Worm (Caenorhabditis elegans) whole organism, early embryonic: ENCODE data around the gene C17E7.4.

ENCODE experiments used
- B0310.2 ChIP-seq: sonication (generic microtip); optimal IDR thresholded peaks from 2 replicates; lab custom pipeline; 2016; ENCODE audit warnings: mild to moderate bottlenecking, missing genetic modification characterization, missing compliant biosample characterization
- F13C5.2 ChIP-seq: sonication (generic microtip); optimal IDR thresholded peaks from 2 replicates; lab custom pipeline; 2017; ENCODE audit warnings: mild to moderate bottlenecking, missing genetic modification characterization, inconsistent platforms, missing compliant biosample characterization
- aly-1 ChIP-seq: sonication (generic microtip); optimal IDR thresholded peaks from 2 replicates; lab custom pipeline; 2016; ENCODE audit warnings: missing genetic modification characterization, missing compliant biosample characterization
- ama-1 ChIP-seq: fragments of 150-350 bp; optimal IDR thresholded peaks from 2 replicates; lab custom pipeline; 2014
- ceh-13 ChIP-seq: fragments of 200-800 bp; sonication (Bioruptor generic); optimal IDR thresholded peaks from 2 replicates; lab custom pipeline; 2018; ENCODE audit warnings: mild to moderate bottlenecking, missing genetic modification characterization, missing compliant biosample characterization
- ceh-36 ChIP-seq: sonication (generic microtip); optimal IDR thresholded peaks from 2 replicates; lab custom pipeline; 2016; ENCODE audit warnings: missing genetic modification characterization, inconsistent platforms, missing compliant biosample characterization
- ets-7 ChIP-seq: sonication (generic microtip); optimal IDR thresholded peaks from 2 replicates; lab custom pipeline; 2016; ENCODE audit warnings: missing genotype, missing genetic modification characterization, missing compliant biosample characterization
- flt-1 ChIP-seq: fragments of 200-800 bp; sonication (Bioruptor generic); IDR thresholded peaks from 2 replicates; pipeline ENCODE4 v1.3.6; 2022; ENCODE audit warnings: missing genetic modification characterization, missing compliant biosample characterization
- hmbx-1 ChIP-seq: sonication (generic microtip); optimal IDR thresholded peaks from 2 replicates; lab custom pipeline; 2016; ENCODE audit warnings: mild to moderate bottlenecking, missing genetic modification characterization, missing compliant biosample characterization
- hmg-4 ChIP-seq: fragments of 200-800 bp; sonication (Bioruptor generic); optimal IDR thresholded peaks from 2 replicates; lab custom pipeline; 2018; ENCODE audit warnings: mild to moderate bottlenecking, missing genetic modification characterization, missing compliant biosample characterization
- hnd-1 ChIP-seq: sonication (generic microtip); optimal IDR thresholded peaks from 2 replicates; lab custom pipeline; 2016; ENCODE audit warnings: missing genetic modification characterization, missing compliant biosample characterization
- pes-1 ChIP-seq: fragments of 200-800 bp; sonication (Bioruptor generic); IDR thresholded peaks from 2 replicates; pipeline ENCODE4 v1.3.6; 2022; ENCODE audit warnings: missing genetic modification reagents, missing genetic modification characterization, missing compliant biosample characterization
- scrt-1 ChIP-seq: fragments of 200-800 bp; sonication (Bioruptor generic); IDR thresholded peaks from 2 replicates; pipeline ENCODE4 v1.3.6; 2022; ENCODE audit warnings: missing genetic modification characterization, missing compliant biosample characterization
- sea-1 ChIP-seq: fragments of 200-800 bp; sonication (Bioruptor generic); conservative IDR thresholded peaks from 2 replicates; pipeline ENCODE4 v1.3.6; 2022; ENCODE audit warnings: missing genetic modification characterization, missing compliant biosample characterization
- tbx-11 ChIP-seq: fragments of 200-800 bp; sonication (Bioruptor generic); IDR thresholded peaks from 2 replicates; pipeline ENCODE4 v1.3.6; 2022; ENCODE audit warnings: missing genetic modification characterization, missing compliant biosample characterization
- tbx-37 ChIP-seq: fragments of 200-800 bp; sonication (Bioruptor generic); conservative IDR thresholded peaks from 2 replicates; pipeline ENCODE4 v1.3.6; 2022; ENCODE audit warnings: missing genetic modification reagents, missing genetic modification characterization, missing compliant biosample characterization
- tra-4 ChIP-seq: sonication (generic microtip); optimal IDR thresholded peaks from 2 replicates; lab custom pipeline; 2017; ENCODE audit warnings: missing genetic modification characterization, missing compliant biosample characterization

The C17E7.4 gene

DNA sequence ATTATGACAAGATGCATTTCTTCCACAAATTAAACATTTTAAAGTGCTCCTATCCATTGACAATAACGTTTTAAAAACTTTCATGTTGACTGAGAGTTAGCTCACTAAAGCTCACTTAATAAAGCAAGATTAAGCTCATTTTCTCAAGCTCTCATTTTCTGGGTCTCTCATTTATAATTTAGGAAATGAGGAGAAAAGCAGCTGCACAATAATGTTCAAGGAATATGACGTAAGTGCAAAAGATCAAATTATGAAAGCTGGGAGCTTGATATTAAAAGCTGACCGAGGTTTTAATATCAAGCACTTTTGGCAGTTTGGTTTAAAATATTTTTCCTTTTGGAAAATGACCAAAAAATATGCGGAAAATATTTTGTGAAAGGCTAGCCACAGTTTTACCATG lies 34.9 kb upstream of the C17E7.4 start, which contains the start of gene nhr-188:
Gene nhr-188 (minus strand): TSS at position 84 of the 400 bp plus-strand sequence.
- TF ChIP-seq tra-4 (no peak), pes-1 (no peak), ceh-36 (no peak), ceh-13 (GFP tag; lab: Kevin White, UChicago) (no peak), tbx-11 (GFP tag; lab: Robert Waterston, UW) (no peak), ama-1 (no peak), ets-7 (no peak), B0310.2 (tag; lab: Kevin White, UChicago) (no peak), sea-1 (GFP tag; lab: Robert Waterston, UW) (no peak), hmbx-1 (tag; lab: Kevin White, UChicago) (no peak), hmg-4 (GFP tag; lab: Kevin White, UChicago) (no peak), scrt-1 (GFP tag; lab: Robert Waterston, UW) (no peak), F13C5.2 (tag; lab: Kevin White, UChicago) (no peak), flt-1 (no peak), tbx-37 (GFP tag; lab: Robert Waterston, UW) (no peak)

DNA sequence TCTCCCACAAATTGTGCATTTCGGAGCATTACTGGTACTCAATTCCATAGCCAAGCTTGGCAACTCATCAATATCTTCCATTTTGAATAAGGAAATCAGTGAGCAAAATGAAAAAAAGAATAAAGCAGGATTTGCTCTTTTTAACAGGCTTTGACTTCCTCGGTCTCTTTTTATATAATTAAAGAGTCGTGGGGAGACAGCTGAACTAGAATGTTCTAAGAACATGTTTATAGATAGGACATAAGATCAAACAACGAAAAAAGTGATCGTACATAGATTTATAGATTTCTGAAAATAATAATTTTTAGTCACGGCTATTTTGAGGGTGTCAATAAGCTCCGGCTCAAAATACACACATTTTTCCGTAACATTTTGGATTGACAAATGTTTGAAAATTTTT lies 32.5 kb upstream of the C17E7.4 start, which contains the start of gene nhr-189:
Gene nhr-189 (minus strand): TSS at position 121 of the 400 bp plus-strand sequence.
- TF ChIP-seq ets-7 (no peak), tra-4 (no peak)

DNA sequence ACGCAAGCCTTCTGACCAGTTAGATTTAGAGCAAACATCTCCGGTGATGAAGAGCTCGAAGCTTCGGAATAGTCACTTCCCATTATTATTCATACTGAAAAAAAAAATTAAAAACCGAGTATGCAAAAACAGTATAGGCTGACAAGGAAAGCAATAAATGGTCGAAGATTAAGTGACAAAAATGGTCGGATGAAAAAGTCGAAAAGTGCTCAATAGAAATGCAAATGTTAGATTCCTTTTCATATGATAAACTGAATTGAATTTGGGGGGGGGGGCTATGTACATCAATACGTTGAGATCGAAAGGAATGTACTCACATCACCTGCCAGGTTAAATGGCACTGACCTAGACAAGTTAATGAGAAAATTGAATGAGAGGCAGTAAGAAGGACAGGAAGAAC lies 29.8 kb upstream of the C17E7.4 start, which contains the start of gene nhr-187:
Gene nhr-187 (minus strand): TSS at position 101 of the 400 bp plus-strand sequence.
- TF ChIP-seq hmg-4 (GFP tag; lab: Kevin White, UChicago), result no peak
- no peak for TF ChIP-seq ceh-13 (GFP tag; lab: Kevin White, UChicago)
- no peak for TF ChIP-seq scrt-1 (GFP tag; lab: Robert Waterston, UW)
- no peak for TF ChIP-seq ama-1
- TF ChIP-seq flt-1, result no peak
- no peak for TF ChIP-seq B0310.2 (tag; lab: Kevin White, UChicago)
- no peak for TF ChIP-seq aly-1
- no peak for TF ChIP-seq hmbx-1 (tag; lab: Kevin White, UChicago)
- no peak for TF ChIP-seq tbx-37 (GFP tag; lab: Robert Waterston, UW)
- no peak for TF ChIP-seq pes-1
- TF ChIP-seq tbx-11 (GFP tag; lab: Robert Waterston, UW), result no peak
- TF ChIP-seq F13C5.2 (tag; lab: Kevin White, UChicago), result no peak
- no peak for TF ChIP-seq tra-4
- no peak for TF ChIP-seq hnd-1 (tag; lab: Kevin White, UChicago)
- TF ChIP-seq ets-7, result no peak

DNA sequence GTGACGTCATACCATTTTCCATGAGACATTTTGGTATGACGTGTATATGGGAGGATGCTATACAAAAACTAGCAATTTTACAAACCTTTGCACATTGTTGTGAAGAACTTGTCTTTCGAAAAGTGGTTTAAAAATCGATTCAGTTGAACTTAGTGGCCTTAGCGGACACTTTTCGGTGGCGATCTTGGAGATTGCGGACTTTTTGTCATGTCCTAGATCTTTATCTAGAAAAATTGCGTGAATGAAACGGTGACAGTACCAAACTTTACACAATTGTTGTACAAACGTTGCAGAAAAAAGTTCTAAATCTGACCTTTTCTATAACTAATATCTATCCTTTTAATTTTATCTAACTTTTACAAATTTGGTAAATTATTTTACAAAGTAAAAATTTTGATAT lies 27.4 kb upstream of the C17E7.4 start:
- TF ChIP-seq aly-1, result no peak
- no peak for TF ChIP-seq hnd-1 (tag; lab: Kevin White, UChicago)
- TF ChIP-seq ets-7, result no peak
- TF ChIP-seq hmg-4 (GFP tag; lab: Kevin White, UChicago), result no peak

DNA sequence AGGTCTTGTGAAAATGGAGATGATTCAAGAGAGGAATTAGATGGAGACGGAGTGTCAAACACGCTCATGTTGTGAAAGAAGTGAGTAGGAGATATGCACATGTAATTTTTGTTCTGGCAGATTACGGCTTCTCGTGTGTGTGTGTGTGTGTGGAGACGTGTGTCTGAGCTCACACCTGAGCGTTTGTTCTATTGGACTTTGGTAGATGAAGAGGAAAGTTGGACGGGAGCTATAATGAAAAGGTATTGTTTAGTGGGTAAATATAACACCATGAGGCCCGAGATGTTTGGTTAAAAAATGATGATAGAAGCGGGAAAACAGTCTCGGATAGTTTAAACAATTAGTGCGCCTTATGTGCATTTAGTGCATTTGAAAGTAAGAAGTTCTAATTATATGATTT lies 23.7 kb upstream of the C17E7.4 start, which contains the start of gene nhr-157:
Gene nhr-157 (minus strand): TSS at position 101 of the 400 bp plus-strand sequence.
- no peak for TF ChIP-seq tbx-37 (GFP tag; lab: Robert Waterston, UW)
- no peak for TF ChIP-seq F13C5.2 (tag; lab: Kevin White, UChicago)
- TF ChIP-seq ceh-36, result no peak
- no peak for TF ChIP-seq ama-1
- no peak for TF ChIP-seq pes-1
- no peak for TF ChIP-seq hnd-1 (tag; lab: Kevin White, UChicago)
- TF ChIP-seq sea-1 (GFP tag; lab: Robert Waterston, UW), result no peak
- TF ChIP-seq flt-1, result no peak

DNA sequence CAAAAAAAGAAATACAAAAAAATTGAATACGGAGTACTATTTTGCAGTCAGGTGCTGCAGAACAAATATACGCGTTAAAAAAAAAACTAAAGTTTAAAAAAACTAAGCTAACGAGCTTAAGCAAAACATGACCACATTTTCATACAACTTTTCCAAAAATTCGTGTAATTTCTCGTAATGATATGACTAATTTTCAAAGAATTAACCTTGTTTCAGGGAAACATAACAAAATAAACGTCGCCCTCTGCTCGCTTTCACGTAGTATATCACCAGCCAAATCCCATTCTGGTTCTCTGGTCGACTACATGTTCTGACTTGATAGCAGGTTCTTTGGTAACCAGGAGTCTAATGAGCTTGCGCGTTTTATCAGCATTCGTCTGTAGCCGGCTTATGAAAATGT lies 22.3 kb upstream of the C17E7.4 start:
- TF ChIP-seq aly-1 (no peak), sea-1 (GFP tag; lab: Robert Waterston, UW) (no peak), tbx-37 (GFP tag; lab: Robert Waterston, UW) (no peak), tra-4 (no peak), hnd-1 (tag; lab: Kevin White, UChicago) (no peak), flt-1 (no peak), F13C5.2 (tag; lab: Kevin White, UChicago) (no peak), tbx-11 (GFP tag; lab: Robert Waterston, UW) (no peak), scrt-1 (GFP tag; lab: Robert Waterston, UW) (no peak), ceh-13 (GFP tag; lab: Kevin White, UChicago) (no peak), ceh-36 (no peak), ama-1 (no peak), B0310.2 (tag; lab: Kevin White, UChicago) (no peak), pes-1 (no peak)

DNA sequence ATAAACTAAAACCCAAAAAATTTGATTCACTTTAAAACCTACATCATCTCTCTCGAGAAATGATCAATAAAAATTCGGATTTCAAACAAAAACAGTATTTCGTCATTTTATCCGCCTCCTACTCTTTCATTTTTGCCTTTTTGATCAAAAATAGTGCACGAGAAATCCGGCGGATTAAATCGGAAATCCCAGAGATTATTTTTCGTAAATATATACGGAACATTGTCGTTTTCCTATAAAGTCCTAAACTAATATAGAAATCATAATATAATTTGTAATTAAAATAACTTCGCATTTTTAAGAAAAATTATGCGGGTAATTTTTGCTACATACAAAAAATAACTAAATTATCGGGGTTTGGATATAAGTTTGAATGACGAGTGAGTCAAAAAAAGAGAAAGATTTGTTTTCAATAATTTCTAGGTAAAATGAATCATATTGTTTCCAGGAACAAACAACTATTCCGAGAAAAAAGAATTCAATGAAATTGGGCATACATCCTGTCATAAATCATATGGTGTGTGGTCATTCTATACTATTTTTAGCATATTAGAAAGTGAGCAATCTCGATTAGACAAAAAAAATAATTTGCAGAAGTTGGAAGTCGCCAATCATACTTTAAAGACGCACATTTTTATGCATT lies 18.4 kb upstream of the C17E7.4 start, which contains the start of gene nhr-158:
Gene nhr-158 (minus strand): TSS at position 51 of the 643 bp plus-strand sequence.
- TF ChIP-seq hnd-1 (tag; lab: Kevin White, UChicago) (no peak), ama-1 (no peak), B0310.2 (tag; lab: Kevin White, UChicago) (no peak), ceh-36 (no peak), sea-1 (GFP tag; lab: Robert Waterston, UW) (no peak), tbx-37 (GFP tag; lab: Robert Waterston, UW) (no peak), ets-7 (no peak), tra-4 (no peak), tbx-11 (GFP tag; lab: Robert Waterston, UW) (no peak), F13C5.2 (tag; lab: Kevin White, UChicago) (no peak), ceh-13 (GFP tag; lab: Kevin White, UChicago) (no peak), hmg-4 (GFP tag; lab: Kevin White, UChicago) (no peak), pes-1 (no peak), scrt-1 (GFP tag; lab: Robert Waterston, UW) (no peak), flt-1 (no peak), aly-1 (no peak)

DNA sequence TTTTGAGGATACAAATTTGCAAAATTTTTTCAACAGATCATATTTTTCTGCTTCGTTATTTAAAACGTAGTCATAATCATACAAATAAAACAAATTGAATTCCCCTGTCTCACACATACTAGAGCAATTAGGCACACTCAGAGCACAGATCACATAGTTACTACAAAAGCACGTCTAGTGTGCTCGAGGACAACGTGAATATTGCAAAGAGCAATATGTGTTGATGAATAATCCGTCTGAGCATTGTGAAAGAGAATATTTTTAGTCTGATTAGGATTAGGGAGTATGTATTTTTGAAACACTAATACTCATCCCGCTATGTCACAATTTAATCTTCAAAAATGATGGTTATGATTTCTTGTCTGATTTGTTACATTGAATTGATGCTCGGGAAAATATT lies 15.4 kb upstream of the C17E7.4 start:
- TF ChIP-seq tbx-37 (GFP tag; lab: Robert Waterston, UW), result no peak
